Fruit fly (Drosophila melanogaster): ENCODE results near the gene CG12402.

The CG12402 gene

DNA sequence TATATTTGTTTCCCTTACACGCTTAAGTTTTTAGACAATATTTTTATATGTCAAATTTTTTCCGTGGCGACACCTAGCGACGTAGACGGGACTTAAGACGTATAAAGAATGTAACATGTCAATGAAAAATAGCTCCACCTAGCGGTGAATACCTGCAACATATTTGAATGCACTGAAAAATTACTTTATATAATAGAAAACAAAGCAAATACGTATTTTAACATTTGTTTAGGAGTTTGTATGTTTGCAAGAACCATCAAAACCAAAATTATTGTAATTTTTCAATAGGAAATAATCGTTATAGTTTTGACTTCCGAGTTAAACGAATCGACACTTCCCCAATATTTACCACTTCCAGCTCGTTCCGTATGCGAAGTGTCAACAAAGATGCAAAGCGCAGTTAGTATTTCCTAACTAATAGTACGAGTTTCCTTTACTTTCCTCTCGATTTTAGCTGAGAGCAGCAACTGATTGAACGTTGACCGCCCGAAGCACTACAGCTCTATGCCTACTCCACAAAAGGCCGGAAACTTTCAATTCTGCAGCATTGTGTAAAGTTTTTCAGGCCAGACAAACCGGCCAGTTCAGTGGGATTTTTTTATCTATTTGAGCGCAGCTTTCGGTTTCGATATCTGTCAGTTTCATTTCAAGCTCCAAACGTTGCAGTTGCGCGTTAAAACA, 19.1 kb downstream of the CG12402 start, which contains the start of gene Npc2b (continued):
- TF ChIP-seq vfl (GFP tag; optimal IDR thresholded peaks at IDR 0.05): peak; percentile 20
- no peak for TF ChIP-seq D19B (GFP tag; optimal IDR thresholded peaks at IDR 0.05)
- TF ChIP-seq chm (GFP tag; IDR thresholded peaks at IDR 0.05): no peak
- peak; percentile 17 for TF ChIP-seq CG18764 (GFP tag; optimal IDR thresholded peaks at IDR 0.05)
- TF ChIP-seq CG10654 (GFP tag; optimal IDR thresholded peaks at IDR 0.05): no peak
- TF ChIP-seq CG10366 (GFP tag; IDR thresholded peaks at IDR 0.05): peak; percentile 65
- peak; percentile 49 for TF ChIP-seq D19A (tag; optimal IDR thresholded peaks at IDR 0.05)
- no peak for TF ChIP-seq E2f1 (GFP tag; IDR thresholded peaks at IDR 0.05)
- peak; percentile 12 for TF ChIP-seq ewg (GFP tag; optimal IDR thresholded peaks at IDR 0.05)
- no peak for TF ChIP-seq Doc2 (GFP tag; IDR thresholded peaks at IDR 0.05)
- no peak for TF ChIP-seq MESR4 (GFP tag; optimal IDR thresholded peaks at IDR 0.05)
- TF ChIP-seq slou (GFP tag; optimal IDR thresholded peaks at IDR 0.05): no peak
- TF ChIP-seq Gsc (GFP tag; IDR thresholded peaks at IDR 0.05): no peak
- 0 out of 2 replicates have a peak, but pooled peaks have one; percentile 43 for TF ChIP-seq CG1024 (GFP tag; IDR thresholded peaks at IDR 0.05)
- TF ChIP-seq CG15011 (GFP tag; optimal IDR thresholded peaks at IDR 0.05): no peak
- peak; percentile 56 for TF ChIP-seq CG15269 (tag; optimal IDR thresholded peaks at IDR 0.05)
- TF ChIP-seq sisA (GFP tag; IDR thresholded peaks at IDR 0.05): peak; percentile 68
- peak; percentile 88 for TF ChIP-seq zf30C (GFP tag; optimal IDR thresholded peaks at IDR 0.05)
- TF ChIP-seq CG1233 (GFP tag; optimal IDR thresholded peaks at IDR 0.05): peak; percentile 54
- TF ChIP-seq MBD-R2 (GFP tag; IDR thresholded peaks at IDR 0.05): no peak
- TF ChIP-seq CG13424 (tag; optimal IDR thresholded peaks at IDR 0.05): peak; percentile 50
- no peak for TF ChIP-seq Trl (optimal IDR thresholded peaks at IDR 0.05)
- TF ChIP-seq Trl (GFP tag; optimal IDR thresholded peaks at IDR 0.05): peak; percentile 66
- no peak for TF ChIP-seq Dll (GFP tag; IDR thresholded peaks at IDR 0.05; ENCODE audit: partially characterized antibody)
- peak; percentile 69 for TF ChIP-seq Max (GFP tag; optimal IDR thresholded peaks at IDR 0.05)
- TF ChIP-seq gro (GFP tag; optimal IDR thresholded peaks at IDR 0.05): peak; percentile 14
- TF ChIP-seq CG11085 (GFP tag; IDR thresholded peaks at IDR 0.05): peak; percentile 46; the same call in 1 of the 2 replicates
- TF ChIP-seq CG7556 (GFP tag; optimal IDR thresholded peaks at IDR 0.05): peak; percentile 53
- TF ChIP-seq HLH54F (GFP tag; optimal IDR thresholded peaks at IDR 0.05): peak; percentile 58
- TF ChIP-seq CG4854 (GFP tag; optimal IDR thresholded peaks at IDR 0.05): peak; percentile 60
- peak; percentile 43 for TF ChIP-seq Camta (GFP tag; optimal IDR thresholded peaks at IDR 0.05)
- TF ChIP-seq gt (GFP tag; IDR thresholded peaks at IDR 0.05): no peak
- TF ChIP-seq CG16779 (GFP tag; IDR thresholded peaks at IDR 0.05): no peak; the same call in 1 of the 2 replicates
- TF ChIP-seq CG6689 (GFP tag; IDR thresholded peaks at IDR 0.05): peak; percentile 27; the same call in 1 of the 2 replicates
- peak; percentile 85 for TF ChIP-seq stwl (tag; optimal IDR thresholded peaks at IDR 0.05)
- TF ChIP-seq Hmx (GFP tag; optimal IDR thresholded peaks at IDR 0.05): no peak
- TF ChIP-seq Dp (GFP tag; optimal IDR thresholded peaks at IDR 0.05): peak; percentile 43
- no peak for TF ChIP-seq CG3726 (GFP tag; IDR thresholded peaks at IDR 0.05)
- no peak for TF ChIP-seq ac (GFP tag; optimal IDR thresholded peaks at IDR 0.05)
- no peak for TF ChIP-seq CG7372 (GFP tag; IDR thresholded peaks at IDR 0.05)
- no peak for TF ChIP-seq kah (GFP tag; optimal IDR thresholded peaks at IDR 0.05)
- no peak; the same call in 2 of the 3 replicates for TF ChIP-seq zfh1 (GFP tag; IDR thresholded peaks at IDR 0.05)
- peak; percentile 48; the same call in 1 of the 2 replicates for TF ChIP-seq CG14014 (GFP tag; IDR thresholded peaks at IDR 0.05)
- TF ChIP-seq Xbp1 (GFP tag; optimal IDR thresholded peaks at IDR 0.05): peak; percentile 85
- peak; percentile 30 for TF ChIP-seq CG12942 (GFP tag; optimal IDR thresholded peaks at IDR 0.05)
- peak; percentile 62 for TF ChIP-seq Sox102F (GFP tag; optimal IDR thresholded peaks at IDR 0.05)
- TF ChIP-seq sens (GFP tag): peak; percentile 92
- TF ChIP-seq Atf6 (GFP tag; IDR thresholded peaks at IDR 0.05): peak; percentile 39; the same call in 1 of the 2 replicates
- TF ChIP-seq CG8388 (GFP tag; optimal IDR thresholded peaks at IDR 0.05): peak; percentile 40
- TF ChIP-seq CG2678 (tag; optimal IDR thresholded peaks at IDR 0.05): peak; percentile 32
- TF ChIP-seq E2f2 (GFP tag; IDR thresholded peaks at IDR 0.05): peak; percentile 39
